Worm (Caenorhabditis elegans): ENCODE measurements around the gene ZK1248.5.

Gene ZK1248.5

DNA sequence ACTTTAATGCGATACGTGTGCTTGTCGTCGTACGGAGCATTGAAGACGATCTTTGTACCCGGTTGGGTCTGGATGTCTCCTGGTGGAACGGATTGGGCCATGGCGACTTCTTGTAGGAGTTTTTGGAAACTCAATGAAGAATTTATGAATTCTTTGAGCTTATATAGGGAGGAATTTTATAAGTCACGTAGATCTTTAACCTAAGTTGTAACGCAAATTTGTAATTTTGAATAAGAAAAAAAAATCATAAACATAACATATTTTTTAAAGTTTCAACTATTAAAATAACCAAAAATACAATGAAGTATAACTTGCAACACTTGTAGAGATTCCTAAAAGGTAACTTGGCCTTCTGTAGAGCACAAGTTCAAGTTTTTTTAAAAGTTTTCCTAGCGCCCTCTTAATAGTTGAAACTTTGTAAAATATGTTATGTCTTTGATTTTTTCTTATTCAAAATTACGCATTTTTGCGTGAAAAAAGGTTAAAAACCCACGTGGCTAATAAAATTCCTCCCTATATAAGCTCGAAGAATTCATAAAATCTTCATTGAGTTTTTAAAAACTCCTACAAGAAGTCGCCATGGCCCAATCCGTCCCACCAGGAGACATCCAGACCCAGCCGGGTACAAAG is 12.9 kb upstream of the ZK1248.5 start, which contains the start of the genes msp-63 and msp-142:
Gene msp-63, minus strand, starts transcription at position 101 of the 630 bp plus-strand sequence.
Gene msp-142, plus strand, starts transcription at position 580 of the 630 bp plus-strand sequence.
- TF ChIP-seq ama-1 (optimal IDR thresholded peaks at IDR 0.05) = no peak

DNA sequence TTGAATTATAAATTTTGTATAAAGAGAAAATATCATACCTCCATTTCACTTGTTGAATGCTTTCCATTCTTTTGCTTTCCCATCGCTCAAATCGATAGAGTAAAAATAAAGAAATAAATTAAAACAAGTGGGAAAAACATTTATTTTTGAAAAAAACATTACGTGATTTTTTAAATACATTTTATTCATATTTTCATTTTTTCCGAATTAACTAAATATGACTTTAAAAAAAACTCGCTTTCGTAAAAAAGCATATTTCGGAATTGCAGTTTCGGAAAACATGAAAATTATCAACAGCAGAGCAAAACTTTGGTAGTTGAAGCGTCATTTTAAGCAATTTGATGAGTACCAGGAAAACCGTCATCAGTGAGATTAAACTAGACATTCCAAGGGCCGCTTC is 10.8 kb upstream of the ZK1248.5 start, which contains the start of gene K05F1.8:
Gene K05F1.8, minus strand, starts transcription at position 101 of the 400 bp plus-strand sequence.
- TF ChIP-seq ceh-90 (tag; optimal IDR thresholded peaks at IDR 0.05) (no peak), hlh-4 (tag; optimal IDR thresholded peaks at IDR 0.05) (no peak), Y116A8C.19 (tag; optimal IDR thresholded peaks at IDR 0.05; ENCODE audit: borderline replicate concordance) (no peak), alr-1 (tag; optimal IDR thresholded peaks at IDR 0.05; ENCODE audit: borderline replicate concordance) (no peak), swsn-7 (tag; optimal IDR thresholded peaks at IDR 0.05) (no peak), C16A3.4 (tag; optimal IDR thresholded peaks at IDR 0.05) (no peak), unc-98 (GFP tag; IDR thresholded peaks at IDR 0.05) (no peak), nhr-12 (tag; optimal IDR thresholded peaks at IDR 0.05) (no peak), nhr-76 (tag; optimal IDR thresholded peaks at IDR 0.05) (no peak), elt-2 (tag; optimal IDR thresholded peaks at IDR 0.05) (no peak), ceh-63 (GFP tag; optimal IDR thresholded peaks at IDR 0.05) (no peak), ceh-88 (GFP tag; IDR thresholded peaks at IDR 0.05) (no peak), aha-1 (tag; optimal IDR thresholded peaks at IDR 0.05) (no peak), blmp-1 (tag; optimal IDR thresholded peaks at IDR 0.05) (no peak)

- no peak for TF ChIP-seq egl-27 (tag; optimal IDR thresholded peaks at IDR 0.05)
- no peak for TF ChIP-seq pax-3 (tag; optimal IDR thresholded peaks at IDR 0.05)
- no peak for TF ChIP-seq egl-13 (tag; optimal IDR thresholded peaks at IDR 0.05)
- TF ChIP-seq unc-30 (tag; optimal IDR thresholded peaks at IDR 0.05) = no peak
- no peak for TF ChIP-seq unc-130 (tag; optimal IDR thresholded peaks at IDR 0.05)
- no peak for TF ChIP-seq unc-86 (tag; optimal IDR thresholded peaks at IDR 0.05)
- no peak for TF ChIP-seq blmp-1 (tag; optimal IDR thresholded peaks at IDR 0.05)
- no peak for TF ChIP-seq nhr-90 (tag; optimal IDR thresholded peaks at IDR 0.05; ENCODE audit: poor library complexity)
- no peak for TF ChIP-seq tlp-1 (tag; optimal IDR thresholded peaks at IDR 0.05)
- TF ChIP-seq fkh-10 (GFP tag; optimal IDR thresholded peaks at IDR 0.05) = no peak
- TF ChIP-seq C16A3.4 (tag; optimal IDR thresholded peaks at IDR 0.05) = no peak
- TF ChIP-seq mep-1 (tag; optimal IDR thresholded peaks at IDR 0.05) = no peak
- TF ChIP-seq nhr-77 (tag; optimal IDR thresholded peaks at IDR 0.05) = no peak
- no peak for TF ChIP-seq ets-5 (GFP tag; IDR thresholded peaks at IDR 0.05)
Measured at ce11 chrII:5801075-5801474, 9.2 kb upstream of the ZK1248.5 start, which contains the start of the genes K05F1.9 and K05F1.1. K05F1.9 (minus strand) TSS chrII:5801175. K05F1.1 (plus strand) TSS chrII:5801382.

DNA sequence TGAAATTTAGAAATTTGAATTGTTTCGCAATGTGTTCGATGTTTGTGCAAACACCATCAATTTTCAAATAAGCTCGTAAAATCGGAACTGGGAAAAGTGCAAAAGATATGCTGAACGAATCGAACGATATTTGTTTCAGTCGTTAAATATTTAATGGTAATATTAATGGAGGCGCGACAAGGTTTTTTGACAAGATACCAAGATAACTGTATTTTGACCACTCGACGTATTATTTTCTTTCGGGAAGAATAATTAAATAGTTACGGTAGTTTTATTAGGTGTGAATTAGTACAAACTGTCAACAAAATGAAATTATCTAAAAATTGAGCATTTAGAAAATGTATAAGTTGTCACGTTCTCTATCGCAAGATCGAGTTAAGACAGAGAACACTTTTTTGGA is 6.0 kb upstream of the ZK1248.5 start:
- TF ChIP-seq vab-15 (tag; optimal IDR thresholded peaks at IDR 0.05) = no peak

DNA sequence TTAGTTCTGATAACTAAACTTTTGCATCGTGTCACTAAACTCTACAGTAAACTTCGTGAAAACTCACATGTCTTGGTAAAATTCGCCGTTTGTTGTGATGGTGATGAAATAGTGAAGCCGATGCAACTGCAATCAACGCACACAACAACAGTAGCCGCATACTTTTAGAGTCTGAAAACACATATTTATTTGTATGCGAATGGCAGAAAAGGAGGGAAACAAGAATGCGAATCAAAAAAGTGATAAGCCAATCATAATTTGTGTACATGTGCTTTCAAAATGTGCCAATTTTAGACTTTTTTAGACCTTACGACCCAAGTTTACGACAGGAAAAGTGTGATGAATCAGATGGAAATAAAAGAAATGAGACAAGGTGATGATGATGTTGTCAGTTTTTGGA is 5.0 kb upstream of the ZK1248.5 start, which contains the start of gene K05F1.10:
Gene K05F1.10, minus strand, starts transcription at position 171 of the 400 bp plus-strand sequence.
- no peak for TF ChIP-seq hpl-2 (GFP tag; optimal IDR thresholded peaks at IDR 0.05)
- peak; percentile 64 for TF ChIP-seq elt-2 (tag; optimal IDR thresholded peaks at IDR 0.05)
- TF ChIP-seq efl-1 (optimal IDR thresholded peaks at IDR 0.05) = no peak
- TF ChIP-seq efl-1 (GFP tag; optimal IDR thresholded peaks at IDR 0.05 in 1 of 2) = peak in 1 of 2 experiments; percentile 51
- TF ChIP-seq lin-35 (GFP tag; optimal IDR thresholded peaks at IDR 0.05) = no peak
- TF ChIP-seq nhr-71 (tag; optimal IDR thresholded peaks at IDR 0.05) = no peak

- TF ChIP-seq ztf-4 (tag; optimal IDR thresholded peaks at IDR 0.05) (no peak), mep-1 (tag; optimal IDR thresholded peaks at IDR 0.05) (no peak), swsn-7 (tag; optimal IDR thresholded peaks at IDR 0.05) (no peak), pqm-1 (tag; optimal IDR thresholded peaks at IDR 0.05) (no peak), blmp-1 (tag; optimal IDR thresholded peaks at IDR 0.05) (no peak), elt-2 (tag; optimal IDR thresholded peaks at IDR 0.05) (peak; percentile 84), pag-3 (tag; optimal IDR thresholded peaks at IDR 0.05; ENCODE audit: borderline replicate concordance, insufficient read depth) (no peak), pax-3 (tag; optimal IDR thresholded peaks at IDR 0.05) (no peak), snu-23 (GFP tag; optimal IDR thresholded peaks at IDR 0.05) (no peak), vab-15 (tag; optimal IDR thresholded peaks at IDR 0.05) (no peak), hlh-4 (tag; optimal IDR thresholded peaks at IDR 0.05) (no peak), hpl-2 (GFP tag; optimal IDR thresholded peaks at IDR 0.05) (no peak), egl-27 (tag; optimal IDR thresholded peaks at IDR 0.05) (no peak), efl-1 (optimal IDR thresholded peaks at IDR 0.05) (no peak), efl-1 (GFP tag; optimal IDR thresholded peaks at IDR 0.05 in 1 of 2) (peak in 1 of 2 experiments; percentile 84)
Measured at ce11 chrII:5806563-5806962, 3.8 kb upstream of the ZK1248.5 start.
